Worm (Caenorhabditis elegans) whole organism, L4 larva: ENCODE data around the gene D1086.11.

ENCODE experiments used
- ama-1 ChIP-seq: fragments of 150-350 bp; optimal IDR thresholded peaks from 2 replicates; lab custom pipeline; 2014; ENCODE audit warnings: inconsistent platforms, mixed read lengths
- ceh-32 ChIP-seq: sonication (generic microtip); optimal IDR thresholded peaks from 2 replicates; lab custom pipeline; 2016; ENCODE audit warnings: mild to moderate bottlenecking, missing genetic modification characterization, missing compliant biosample characterization; ENCODE audit not compliant: poor library complexity
- duxl-1 ChIP-seq: sonication (generic microtip); optimal IDR thresholded peaks from 2 replicates; lab custom pipeline; 2016; ENCODE audit warnings: mild to moderate bottlenecking, missing genetic modification characterization, moderate library complexity, missing compliant biosample characterization; ENCODE audit not compliant: poor library complexity
- egl-27 ChIP-seq: sonication (generic microtip); optimal IDR thresholded peaks from 3 replicates; lab custom pipeline; 2017; ENCODE audit warnings: missing biosample characterization, missing genetic modification reagents, missing genetic modification characterization
- lin-39 ChIP-seq: fragments of 150-350 bp; optimal IDR thresholded peaks from 2 replicates; lab custom pipeline; 2014; ENCODE audit warnings: missing biosample characterization, missing genetic modification reagents, missing genetic modification characterization
- nhr-10 ChIP-seq: fragments of 150-350 bp; optimal IDR thresholded peaks from 2 replicates; lab custom pipeline; 2014; ENCODE audit warnings: missing biosample characterization, missing genetic modification characterization
- zag-1 ChIP-seq: fragments of 150-350 bp; optimal IDR thresholded peaks from 2 replicates; lab custom pipeline; 2014; ENCODE audit warnings: missing biosample characterization, missing genetic modification characterization

DNA sequence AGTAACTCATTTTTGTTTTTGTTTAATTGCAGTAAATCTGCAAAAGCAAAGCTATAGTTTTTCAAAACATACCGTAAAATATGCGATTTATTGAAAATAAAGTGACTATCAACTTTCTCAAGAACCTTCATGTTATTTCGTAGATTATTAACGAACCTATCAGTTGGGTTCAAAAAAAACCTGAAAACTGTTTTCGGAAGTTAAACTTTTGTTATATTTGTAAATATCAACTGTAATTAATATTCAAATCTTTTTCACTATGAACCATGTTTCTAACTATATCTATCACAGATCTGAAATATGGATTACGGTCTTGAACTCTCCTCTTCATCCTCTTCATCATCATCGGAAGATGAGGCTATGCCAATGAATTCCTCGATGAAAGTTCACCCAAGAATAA, 13.8 kb downstream of the D1086.11 start, which contains the start of gene D1086.19:
- no peak for TF ChIP-seq duxl-1 (tag; lab: Kevin White, UChicago)
- TF ChIP-seq ceh-32 (tag; lab: Kevin White, UChicago), result no peak
- no peak for TF ChIP-seq egl-27 (tag; lab: Kevin White, UChicago)
- no peak for TF ChIP-seq ama-1
- no peak for TF ChIP-seq zag-1 (tag; lab: Kevin White, UChicago)
- TF ChIP-seq lin-39 (tag; lab: Kevin White, UChicago), result no peak
- no peak for TF ChIP-seq nhr-10 (tag; lab: Kevin White, UChicago)
